Worm (Caenorhabditis elegans) whole organism, L3 larva: ENCODE measurements around the gene F17H10.2.

Experiments used
- R02D3.7 ChIP-seq: fragments of 150-350 bp; optimal IDR thresholded peaks from 2 replicates; lab custom pipeline; 2014; ENCODE audit warnings: missing biosample characterization, missing genetic modification characterization
- ZK546.5 ChIP-seq: sonication (generic microtip); optimal IDR thresholded peaks from 2 replicates; lab custom pipeline; 2017; ENCODE audit warnings: missing biosample characterization, missing genetic modification characterization
- aly-2 ChIP-seq: fragments of 150-350 bp; optimal IDR thresholded peaks from 2 replicates; lab custom pipeline; 2014; ENCODE audit warnings: missing biosample characterization, missing genetic modification characterization
- ceh-16 ChIP-seq: sonication (generic microtip); optimal IDR thresholded peaks from 2 replicates; lab custom pipeline; 2017; ENCODE audit warnings: missing biosample characterization, missing genetic modification characterization
- ceh-28 ChIP-seq: fragments of 150-350 bp; optimal IDR thresholded peaks from 2 replicates; lab custom pipeline; 2014; ENCODE audit warnings: missing biosample characterization, missing genetic modification reagents, missing genetic modification characterization
- ceh-82 ChIP-seq: fragments of 150-350 bp; optimal IDR thresholded peaks from 2 replicates; lab custom pipeline; 2014; ENCODE audit warnings: missing biosample characterization, missing genetic modification characterization
- ceh-9 ChIP-seq: sonication (generic microtip); optimal IDR thresholded peaks from 2 replicates; lab custom pipeline; 2018; ENCODE audit warnings: missing biosample characterization, missing genetic modification characterization
- daf-12 ChIP-seq: fragments of 150-350 bp; optimal IDR thresholded peaks from 2 replicates; lab custom pipeline; 2014; ENCODE audit warnings: missing biosample characterization, missing genetic modification reagents, missing genetic modification characterization
- egl-27 ChIP-seq: sonication (generic microtip); optimal IDR thresholded peaks from 4 replicates; lab custom pipeline; 2017; ENCODE audit warnings: missing biosample characterization, missing genetic modification reagents, missing genetic modification characterization
- egl-5 ChIP-seq: fragments of 150-350 bp; optimal IDR thresholded peaks from 2 replicates; lab custom pipeline; 2017; ENCODE audit warnings: missing biosample characterization, missing genetic modification reagents, missing genetic modification characterization, inconsistent platforms
- elt-1 ChIP-seq: fragments of 150-350 bp; optimal IDR thresholded peaks from 2 replicates; lab custom pipeline; 2014; ENCODE audit warnings: missing biosample characterization, missing genetic modification characterization
- elt-3 ChIP-seq, 3 experiments: fragments of 150-350 bp in 1 of 3; sonication (generic microtip) in 2 of 3; optimal IDR thresholded peaks; 2 replicates in 2 of 3; 4 replicates in 1 of 3; lab custom pipeline; 2014 to 2017; ENCODE audit warnings: missing biosample characterization in 3 of 3, missing genetic modification characterization in 3 of 3
- eor-1 ChIP-seq, 2 experiments: fragments of 150-350 bp; optimal IDR thresholded peaks; 2 replicates each; lab custom pipeline; 2014 to 2018; ENCODE audit warnings: missing biosample characterization in 2 of 2, missing genetic modification characterization in 2 of 2
- fos-1 ChIP-seq: fragments of 150-350 bp; optimal IDR thresholded peaks from 2 replicates; lab custom pipeline; 2014; ENCODE audit warnings: missing biosample characterization, missing genetic modification characterization
- hmg-11 ChIP-seq: sonication (generic microtip); optimal IDR thresholded peaks from 2 replicates; lab custom pipeline; 2016; ENCODE audit warnings: missing genetic modification characterization, missing compliant biosample characterization
- jun-1 ChIP-seq: fragments of 150-350 bp; optimal IDR thresholded peaks from 2 replicates; lab custom pipeline; 2014; ENCODE audit warnings: missing biosample characterization, missing genetic modification reagents, missing genetic modification characterization
- lin-15B ChIP-seq: fragments of 150-350 bp; optimal IDR thresholded peaks from 2 replicates; lab custom pipeline; 2014; ENCODE audit warnings: missing biosample characterization, missing genetic modification characterization
- lin-39 ChIP-seq: fragments of 150-350 bp; optimal IDR thresholded peaks from 2 replicates; lab custom pipeline; 2018; ENCODE audit warnings: missing biosample characterization, missing genetic modification reagents, missing genetic modification characterization
- mdl-1 ChIP-seq: fragments of 150-350 bp; optimal IDR thresholded peaks from 2 replicates; lab custom pipeline; 2014; ENCODE audit warnings: missing biosample characterization, missing genetic modification characterization
- mml-1 ChIP-seq: fragments of 150-350 bp; sonication (generic microtip); optimal IDR thresholded peaks from 3 replicates; lab custom pipeline; 2014; ENCODE audit warnings: missing biosample characterization, missing genetic modification characterization
- nfya-1 ChIP-seq: sonication (generic microtip); optimal IDR thresholded peaks from 2 replicates; lab custom pipeline; 2017; ENCODE audit warnings: missing genetic modification characterization, mild to moderate bottlenecking, missing compliant biosample characterization, antibody characterized with exemption, moderate library complexity; ENCODE audit not compliant: insufficient read depth
- nhr-11 ChIP-seq: fragments of 150-350 bp; optimal IDR thresholded peaks from 2 replicates; lab custom pipeline; 2014; ENCODE audit warnings: missing biosample characterization, missing genetic modification characterization
- nhr-12 ChIP-seq: fragments of 150-350 bp; optimal IDR thresholded peaks from 2 replicates; lab custom pipeline; 2014; ENCODE audit warnings: missing biosample characterization, missing genetic modification characterization
- nhr-23 ChIP-seq: fragments of 150-350 bp; optimal IDR thresholded peaks from 2 replicates; lab custom pipeline; 2014; ENCODE audit warnings: missing biosample characterization, missing genetic modification reagents, missing genetic modification characterization
- nhr-237 ChIP-seq: fragments of 150-350 bp; optimal IDR thresholded peaks from 2 replicates; lab custom pipeline; 2014; ENCODE audit warnings: missing biosample characterization, missing genetic modification characterization
- nhr-25 ChIP-seq: sonication (generic microtip); optimal IDR thresholded peaks from 2 replicates; lab custom pipeline; 2017; ENCODE audit warnings: missing biosample characterization, missing genetic modification characterization
- nhr-43 ChIP-seq: sonication (generic microtip); optimal IDR thresholded peaks from 2 replicates; lab custom pipeline; 2016; ENCODE audit warnings: mild to moderate bottlenecking, missing genetic modification characterization, missing compliant biosample characterization; ENCODE audit not compliant: poor library complexity, severe bottlenecking
- nhr-76 ChIP-seq: fragments of 150-350 bp; sonication (generic microtip); optimal IDR thresholded peaks from 5 replicates; lab custom pipeline; 2014; ENCODE audit warnings: missing biosample characterization, missing genetic modification characterization
- nhr-77 ChIP-seq: fragments of 150-350 bp; optimal IDR thresholded peaks from 2 replicates; lab custom pipeline; 2014; ENCODE audit warnings: missing biosample characterization, missing genetic modification characterization
- pha-4 ChIP-seq: fragments of 150-350 bp; optimal IDR thresholded peaks from 2 replicates; lab custom pipeline; 2014; ENCODE audit warnings: missing biosample characterization, missing genetic modification reagents, missing genetic modification characterization
- pqm-1 ChIP-seq: fragments of 150-350 bp; optimal IDR thresholded peaks from 2 replicates; lab custom pipeline; 2017; ENCODE audit warnings: missing biosample characterization, missing genetic modification characterization, inconsistent platforms
- sea-2 ChIP-seq: fragments of 150-350 bp; sonication (generic microtip); optimal IDR thresholded peaks from 4 replicates; lab custom pipeline; 2014; ENCODE audit warnings: missing biosample characterization, missing genetic modification reagents, missing genetic modification characterization
- skn-1 ChIP-seq: fragments of 150-350 bp; optimal IDR thresholded peaks from 2 replicates; lab custom pipeline; 2014; ENCODE audit warnings: missing biosample characterization, missing genetic modification characterization
- snpc-4 ChIP-seq: fragments of 150-350 bp; optimal IDR thresholded peaks from 2 replicates; lab custom pipeline; 2014; ENCODE audit warnings: missing biosample characterization, missing genetic modification characterization
- tbx-2 ChIP-seq: sonication (generic microtip); optimal IDR thresholded peaks from 2 replicates; lab custom pipeline; 2016; ENCODE audit warnings: mild to moderate bottlenecking, missing genetic modification characterization, missing compliant biosample characterization
- unc-62 ChIP-seq: fragments of 150-350 bp; sonication (generic microtip); optimal IDR thresholded peaks from 4 replicates; lab custom pipeline; 2014; ENCODE audit warnings: missing biosample characterization, missing genetic modification reagents, missing genetic modification characterization
- zag-1 ChIP-seq: fragments of 150-350 bp; optimal IDR thresholded peaks from 2 replicates; lab custom pipeline; 2014; ENCODE audit warnings: missing biosample characterization, missing genetic modification characterization
- ztf-11 ChIP-seq: fragments of 150-350 bp; optimal IDR thresholded peaks from 2 replicates; lab custom pipeline; 2014; ENCODE audit warnings: missing biosample characterization, missing genetic modification characterization
- ztf-4 ChIP-seq: fragments of 150-350 bp; optimal IDR thresholded peaks from 2 replicates; lab custom pipeline; 2014; ENCODE audit warnings: missing biosample characterization, missing genetic modification characterization

The F17H10.2 gene

DNA sequence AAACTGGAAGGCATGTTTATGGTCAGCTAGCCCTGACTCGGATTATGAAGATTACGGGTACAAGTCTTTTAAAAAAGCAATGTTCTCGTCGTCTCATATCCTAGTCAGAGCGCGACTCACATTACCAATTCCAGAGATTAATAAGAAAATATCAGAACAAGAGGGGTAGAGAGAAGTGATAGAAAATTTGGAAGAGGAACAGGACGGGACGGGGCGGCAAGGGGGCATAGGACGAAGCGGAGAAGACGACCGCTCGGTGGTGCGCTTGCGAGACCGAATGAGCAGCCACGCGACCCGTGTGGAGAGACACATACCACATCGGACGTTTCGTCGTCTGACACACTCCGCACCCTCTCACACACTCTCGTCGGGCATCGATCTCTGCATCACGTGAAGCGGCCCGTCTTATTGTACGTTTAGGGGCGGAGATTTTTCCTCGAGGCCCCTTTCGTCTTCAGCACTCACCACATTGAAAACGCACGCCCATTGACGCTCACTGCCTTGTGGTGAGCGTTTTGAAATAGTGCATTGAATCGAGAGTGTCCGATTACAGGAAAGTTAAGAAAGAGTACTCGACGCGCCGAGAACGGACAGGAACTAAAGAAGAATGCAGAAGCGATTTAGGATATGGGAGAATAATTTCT lies 31.5 kb downstream of the F17H10.2 start (continued):
- no peak for TF ChIP-seq ceh-9 (tag; lab: Kevin White, UChicago)
- peak; percentile 93 for TF ChIP-seq tbx-2 (tag; lab: Kevin White, UChicago)
- no peak for TF ChIP-seq nhr-77
- TF ChIP-seq mdl-1 (tag; lab: Kevin White, UChicago): peak; percentile 97
- TF ChIP-seq ceh-82 (tag; lab: Kevin White, UChicago): peak; percentile 66
- TF ChIP-seq sea-2 (GFP tag; lab: Kevin White, UChicago): peak; percentile 72
- peak; percentile 71 for TF ChIP-seq zag-1 (tag; lab: Kevin White, UChicago)
- TF ChIP-seq nhr-23 (tag; lab: Kevin White, UChicago): peak; percentile 93
- TF ChIP-seq unc-62 (GFP tag; lab: Kevin White, UChicago): peak; percentile 88
- peak; percentile 96 for TF ChIP-seq jun-1 (tag; lab: Kevin White, UChicago)
- peak; percentile 65 for TF ChIP-seq lin-15B (tag; lab: Kevin White, UChicago)
- no peak for TF ChIP-seq daf-12 (tag; lab: Kevin White, UChicago)
- TF ChIP-seq ceh-16 (tag; lab: Kevin White, UChicago): no peak
- TF ChIP-seq nhr-43 (tag; lab: Kevin White, UChicago): peak; percentile 92
- TF ChIP-seq skn-1 (tag; lab: Kevin White, UChicago): peak; percentile 77
- peak; percentile 74 for TF ChIP-seq R02D3.7 (tag; lab: Kevin White, UChicago)
- TF ChIP-seq hmg-11 (tag; lab: Kevin White, UChicago): peak; percentile 99
- TF ChIP-seq elt-1 (tag; lab: Kevin White, UChicago): peak; percentile 66
- peak; percentile 92 for TF ChIP-seq ceh-28 (tag; lab: Kevin White, UChicago)
- no peak for TF ChIP-seq nhr-12
- peak; percentile 95 for TF ChIP-seq nfya-1 (tag; lab: Kevin White, UChicago)

DNA sequence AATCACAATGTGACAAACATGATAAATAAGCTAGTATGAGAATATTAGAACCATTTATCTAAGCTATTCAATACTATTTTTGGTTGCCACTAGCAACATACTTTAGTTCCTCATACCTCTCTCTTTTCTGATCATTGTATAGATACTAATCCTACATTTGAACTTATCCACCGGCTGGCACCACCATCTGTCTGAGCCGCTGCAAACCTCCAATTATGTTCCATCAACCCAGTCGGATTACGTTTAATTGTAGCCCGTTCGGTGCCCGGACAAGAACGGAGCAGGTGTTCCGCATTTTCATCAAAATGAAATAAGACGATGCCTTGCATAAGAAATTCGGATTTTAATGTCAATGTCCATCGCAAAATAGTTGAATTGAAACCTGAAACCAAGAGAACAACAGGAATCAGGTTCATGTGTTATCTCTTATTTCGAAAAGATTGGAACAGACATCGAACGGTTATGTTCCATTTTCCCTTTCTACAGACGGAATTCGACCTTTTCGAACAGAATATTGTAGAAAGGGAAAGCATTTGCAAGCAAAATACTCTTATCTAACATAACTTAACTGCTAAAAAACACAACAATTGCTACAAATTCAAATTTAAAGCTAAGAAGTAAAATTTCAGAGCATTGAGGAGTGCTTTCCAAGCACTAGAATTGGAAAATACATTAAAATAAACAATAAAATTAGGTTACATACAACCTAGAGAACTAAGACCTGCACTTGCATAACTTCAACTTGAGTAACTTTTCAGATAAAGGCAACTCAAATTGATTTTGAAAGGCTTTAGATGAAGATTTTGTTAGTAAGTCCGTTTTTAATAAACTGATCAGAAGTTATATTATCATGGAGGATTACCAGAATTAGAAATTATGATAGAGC lies 32.7 kb downstream of the F17H10.2 start:
- TF ChIP-seq nfya-1 (tag; lab: Kevin White, UChicago) (no peak), egl-27 (tag; lab: Kevin White, UChicago) (no peak), nhr-11 (tag; lab: Kevin White, UChicago) (no peak), pha-4 (tag; lab: Kevin White, UChicago) (no peak), ZK546.5 (tag; lab: Kevin White, UChicago) (no peak), daf-12 (tag; lab: Kevin White, UChicago) (no peak), R02D3.7 (tag; lab: Kevin White, UChicago) (no peak), tbx-2 (tag; lab: Kevin White, UChicago) (no peak), elt-3 (tag; optimal IDR thresholded peaks at IDR 0.05; lab: Kevin White, UChicago) (no peak), nhr-43 (tag; lab: Kevin White, UChicago) (peak; percentile 7), nhr-23 (tag; lab: Kevin White, UChicago) (peak; percentile 50), ztf-4 (tag; lab: Kevin White, UChicago) (no peak), elt-1 (tag; lab: Kevin White, UChicago) (peak; percentile 18), lin-39 (tag; lab: Kevin White, UChicago) (no peak), fos-1 (tag; lab: Kevin White, UChicago) (no peak), snpc-4 (tag; lab: Kevin White, UChicago) (no peak), lin-15B (tag; lab: Kevin White, UChicago) (no peak), nhr-76 (tag; lab: Kevin White, UChicago) (no peak), ceh-9 (tag; lab: Kevin White, UChicago) (no peak), zag-1 (tag; lab: Kevin White, UChicago) (no peak), nhr-237 (tag; lab: Kevin White, UChicago) (no peak), hmg-11 (tag; lab: Kevin White, UChicago) (no peak), egl-5 (no peak), pqm-1 (tag; lab: Kevin White, UChicago) (no peak), ceh-28 (tag; lab: Kevin White, UChicago) (no peak), skn-1 (tag; lab: Kevin White, UChicago) (no peak), aly-2 (tag; lab: Kevin White, UChicago) (no peak), eor-1 (tag; optimal IDR thresholded peaks at IDR 0.05; lab: Kevin White, UChicago) (no peak), ztf-11 (tag; lab: Kevin White, UChicago) (no peak), nhr-25 (tag; lab: Kevin White, UChicago) (peak; percentile 67), unc-62 (GFP tag; lab: Kevin White, UChicago) (no peak), sea-2 (GFP tag; lab: Kevin White, UChicago) (no peak), nhr-12 (no peak), mml-1 (tag; lab: Kevin White, UChicago) (no peak)
